Worm (Caenorhabditis elegans): ENCODE results near the gene C50H2.7.
A peak's percentile ranks its signal among the peaks of the same experiment; 100 is the strongest.

The C50H2.7 gene

ce11 chrV:9889629-9890028 lies 33.0 kb upstream of the C50H2.7 start, which contains the start of gene fshr-1:
fshr-1 (plus strand) TSS chrV:9889837.
- peak; percentile 5 for TF ChIP-seq nhr-20 (tag; optimal IDR thresholded peaks at IDR 0.05)
- peak; percentile 64 for TF ChIP-seq elt-2 (tag; optimal IDR thresholded peaks at IDR 0.05)
- no peak for TF ChIP-seq unc-30 (tag; optimal IDR thresholded peaks at IDR 0.05)
- TF ChIP-seq vab-15 (tag; optimal IDR thresholded peaks at IDR 0.05): no peak
- TF ChIP-seq lin-35 (GFP tag; optimal IDR thresholded peaks at IDR 0.05): peak in 1 of 2 experiments; percentile 14

DNA sequence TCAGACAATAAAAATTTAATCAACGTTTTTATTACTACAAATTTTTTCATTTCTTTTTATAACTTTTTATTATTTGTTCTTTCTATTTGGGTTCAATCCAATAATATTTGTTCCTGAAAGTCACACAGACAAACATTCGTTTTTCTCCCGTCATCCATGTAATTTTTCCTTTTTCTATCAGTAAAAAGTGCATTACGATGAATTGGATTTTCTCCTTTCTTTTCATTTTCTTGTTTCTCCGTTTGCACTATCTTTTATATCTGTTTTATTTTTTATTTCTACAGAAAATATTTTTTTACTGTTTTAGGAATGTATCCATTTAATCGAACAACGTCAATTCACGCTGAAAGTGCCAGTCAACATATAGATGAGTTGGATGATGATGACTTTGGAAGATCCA lies 23.3 kb upstream of the C50H2.7 start, which contains the start of gene egl-47:
Gene egl-47, plus strand, starts transcription at position 301 of the 400 bp plus-strand sequence.
- no peak for TF ChIP-seq unc-86 (tag; optimal IDR thresholded peaks at IDR 0.05)
- TF ChIP-seq fkh-4 (tag; optimal IDR thresholded peaks at IDR 0.05; ENCODE audit: borderline replicate concordance): no peak
- TF ChIP-seq dpl-1 (GFP tag; optimal IDR thresholded peaks at IDR 0.05): no peak
- no peak for TF ChIP-seq elt-3 (tag; optimal IDR thresholded peaks at IDR 0.05)
- TF ChIP-seq efl-3 (GFP tag; optimal IDR thresholded peaks at IDR 0.05): no peak
- no peak for TF ChIP-seq snu-23 (GFP tag; optimal IDR thresholded peaks at IDR 0.05)
- no peak for TF ChIP-seq Y116A8C.19 (tag; optimal IDR thresholded peaks at IDR 0.05; ENCODE audit: borderline replicate concordance)
- TF ChIP-seq pax-3 (tag; optimal IDR thresholded peaks at IDR 0.05): no peak
- no peak for TF ChIP-seq ztf-4 (tag; optimal IDR thresholded peaks at IDR 0.05)
- no peak for TF ChIP-seq fkh-8 (tag; optimal IDR thresholded peaks at IDR 0.05)
- no peak for TF ChIP-seq nhr-20 (tag; optimal IDR thresholded peaks at IDR 0.05)
- TF ChIP-seq nhr-28 (tag; optimal IDR thresholded peaks at IDR 0.05): no peak
- no peak for TF ChIP-seq unc-62 (GFP tag; optimal IDR thresholded peaks at IDR 0.05)
- no peak for TF ChIP-seq ets-5 (GFP tag; IDR thresholded peaks at IDR 0.05)
- no peak for TF ChIP-seq ceh-90 (tag; optimal IDR thresholded peaks at IDR 0.05)

DNA sequence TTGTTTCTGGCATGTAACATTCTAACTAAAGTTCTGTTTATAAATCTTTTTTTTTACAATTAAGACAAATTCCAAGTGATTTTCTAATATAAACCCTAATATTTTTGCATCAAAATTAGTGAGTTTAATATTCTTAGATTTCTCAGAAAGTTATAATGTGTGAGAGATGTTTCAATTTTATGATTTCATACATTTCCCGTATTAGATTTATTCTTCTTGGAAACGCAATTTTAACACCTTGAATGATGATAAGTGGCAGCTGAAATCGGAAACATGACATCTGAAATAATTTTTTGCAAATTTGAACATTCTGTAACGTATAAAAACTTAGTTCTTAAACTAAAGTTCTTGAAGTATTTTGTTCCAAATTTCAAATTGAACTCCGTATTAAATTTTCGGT lies 21.5 kb upstream of the C50H2.7 start:
- no peak for TF ChIP-seq dsc-1 (tag; optimal IDR thresholded peaks at IDR 0.05)
- no peak for TF ChIP-seq rnt-1 (tag; optimal IDR thresholded peaks at IDR 0.05)
- peak; percentile 94 for TF ChIP-seq hlh-4 (tag; optimal IDR thresholded peaks at IDR 0.05)
- TF ChIP-seq nhr-12 (tag; optimal IDR thresholded peaks at IDR 0.05): no peak
- peak; percentile 66 for TF ChIP-seq nhr-47 (tag; optimal IDR thresholded peaks at IDR 0.05)
- no peak for TF ChIP-seq ceh-8 (GFP tag; optimal IDR thresholded peaks at IDR 0.05)
- peak; percentile 43 for TF ChIP-seq fkh-8 (tag; optimal IDR thresholded peaks at IDR 0.05)
- TF ChIP-seq egl-13 (tag; optimal IDR thresholded peaks at IDR 0.05): peak; percentile 67
- TF ChIP-seq nhr-71 (tag; optimal IDR thresholded peaks at IDR 0.05): peak; percentile 42
- TF ChIP-seq skn-1 (tag; optimal IDR thresholded peaks at IDR 0.05): no peak

- no peak for TF ChIP-seq hlh-4 (tag; optimal IDR thresholded peaks at IDR 0.05)
- TF ChIP-seq ceh-63 (GFP tag; optimal IDR thresholded peaks at IDR 0.05): no peak
- no peak for TF ChIP-seq aly-2 (tag; optimal IDR thresholded peaks at IDR 0.05)
- TF ChIP-seq ama-1 (optimal IDR thresholded peaks at IDR 0.05): no peak
- TF ChIP-seq alr-1 (tag; optimal IDR thresholded peaks at IDR 0.05; ENCODE audit: borderline replicate concordance): no peak
- no peak for TF ChIP-seq mep-1 (tag; optimal IDR thresholded peaks at IDR 0.05)
- no peak for TF ChIP-seq fkh-4 (tag; optimal IDR thresholded peaks at IDR 0.05; ENCODE audit: borderline replicate concordance)
- TF ChIP-seq fkh-10 (GFP tag; optimal IDR thresholded peaks at IDR 0.05): no peak
- TF ChIP-seq elt-3 (tag; optimal IDR thresholded peaks at IDR 0.05): no peak
- TF ChIP-seq skn-1 (tag; optimal IDR thresholded peaks at IDR 0.05): no peak
- no peak for TF ChIP-seq isw-1 (GFP tag; IDR thresholded peaks at IDR 0.05)
- TF ChIP-seq ceh-88 (GFP tag; IDR thresholded peaks at IDR 0.05): no peak
Measured at ce11 chrV:9906115-9906514, 16.5 kb upstream of the C50H2.7 start, which contains the start of gene fipr-11. fipr-11 (minus strand) TSS chrV:9906215.

Data from whole organism, L1 larva.